Fruit fly (Drosophila melanogaster) whole organism, embryonic: Measurements from ENCODE around the gene tra.
A peak's percentile ranks its signal among the peaks of the same experiment; 100 is the strongest.

Source experiments
- B-H2 ChIP-seq: fragments of 200-800 bp; sonication (Bioruptor generic); optimal IDR thresholded peaks from 2 replicates; lab custom pipeline; 2018; ENCODE audit warnings: missing biosample characterization, mild to moderate bottlenecking, missing genetic modification characterization
- CG10267 ChIP-seq: fragments of 200-800 bp; sonication (Bioruptor generic); optimal IDR thresholded peaks from 2 replicates; lab custom pipeline; 2018; ENCODE audit warnings: missing biosample characterization, mild to moderate bottlenecking, missing genetic modification characterization, moderate library complexity
- CG12299 ChIP-seq: fragments of 200-800 bp; sonication (Bioruptor generic); optimal IDR thresholded peaks from 2 replicates; lab custom pipeline; 2018; ENCODE audit warnings: missing biosample characterization, mild to moderate bottlenecking, missing genetic modification characterization
- CG1233 ChIP-seq: fragments of 200-800 bp; sonication (Bioruptor generic); optimal IDR thresholded peaks from 4 replicates; lab custom pipeline; 2018; ENCODE audit warnings: missing biosample characterization, mild to moderate bottlenecking, missing genetic modification characterization
- CG13287 ChIP-seq: fragments of 200-800 bp; sonication (Bioruptor generic); IDR thresholded peaks from 2 replicates; pipeline ENCODE4 v1.3.6; 2022; ENCODE audit warnings: missing biosample characterization, missing genetic modification characterization; ENCODE audit not compliant: partially characterized antibody
- CG14441 ChIP-seq: fragments of 200-800 bp; sonication (Bioruptor generic); IDR thresholded peaks from 2 replicates; pipeline ENCODE4 v1.3.6; 2022; ENCODE audit warnings: missing biosample characterization, missing genetic modification characterization
- CG14860 ChIP-seq: fragments of 200-800 bp; sonication (Bioruptor generic); IDR thresholded peaks from 3 replicates; pipeline ENCODE4 v1.3.6; 2022; ENCODE audit warnings: missing biosample characterization, missing genetic modification characterization; ENCODE audit not compliant: partially characterized antibody
- CG1603 ChIP-seq: fragments of 200-800 bp; sonication (Bioruptor generic); optimal IDR thresholded peaks from 2 replicates; lab custom pipeline; 2019; ENCODE audit warnings: missing biosample characterization, mild to moderate bottlenecking, missing genetic modification characterization, moderate library complexity
- CG1647 ChIP-seq: fragments of 200-800 bp; sonication (Bioruptor generic); optimal IDR thresholded peaks from 3 replicates; lab custom pipeline; 2016; ENCODE audit warnings: missing biosample characterization, missing genetic modification characterization
- CG17912 ChIP-seq: fragments of 200-800 bp; sonication (Bioruptor generic); optimal IDR thresholded peaks from 2 replicates; lab custom pipeline; 2018; ENCODE audit warnings: missing biosample characterization, mild to moderate bottlenecking, missing genetic modification characterization
- CG2678 ChIP-seq: fragments of 200-800 bp; sonication (Bioruptor generic); optimal IDR thresholded peaks from 3 replicates; lab custom pipeline; 2019; ENCODE audit warnings: missing biosample characterization, mild to moderate bottlenecking, missing genetic modification characterization, moderate library complexity
- CG3065 ChIP-seq: fragments of 200-800 bp; sonication (Bioruptor generic); optimal IDR thresholded peaks from 2 replicates; lab custom pipeline; 2016; ENCODE audit warnings: missing biosample characterization, missing genetic modification characterization
- CG31224 ChIP-seq: fragments of 200-800 bp; sonication (Bioruptor generic); IDR thresholded peaks from 2 replicates; pipeline ENCODE4 v1.3.6; 2022; ENCODE audit warnings: missing biosample characterization, missing genetic modification characterization
- CG31441 ChIP-seq: fragments of 200-800 bp; sonication (Bioruptor generic); IDR thresholded peaks from 2 replicates; pipeline ENCODE4 v1.3.6; 2022; ENCODE audit warnings: missing biosample characterization, missing genetic modification characterization
- CG34376 ChIP-seq: fragments of 200-800 bp; sonication (Bioruptor generic); optimal IDR thresholded peaks from 2 replicates; lab custom pipeline; 2018; ENCODE audit warnings: missing biosample characterization, mild to moderate bottlenecking, missing genetic modification characterization
- CG4360 ChIP-seq: fragments of 200-800 bp; sonication (Bioruptor generic); IDR thresholded peaks from 2 replicates; pipeline ENCODE4 v1.3.6; 2022; ENCODE audit warnings: missing biosample characterization, missing genetic modification characterization
- CG4820 ChIP-seq: fragments of 200-800 bp; sonication (Bioruptor generic); optimal IDR thresholded peaks from 3 replicates; lab custom pipeline; 2016; ENCODE audit warnings: missing biosample characterization, missing genetic modification characterization
- CG5180 ChIP-seq: fragments of 200-800 bp; sonication (Bioruptor generic); optimal IDR thresholded peaks from 3 replicates; lab custom pipeline; 2017; ENCODE audit warnings: missing biosample characterization, missing genetic modification characterization, mild to moderate bottlenecking, moderate library complexity, missing genetic modification reagents
- CG8290 ChIP-seq, 3 experiments: fragments of 200-800 bp; sonication (Bioruptor generic); optimal IDR thresholded peaks; 2 replicates each; lab custom pipeline; 2016 to 2019; ENCODE audit warnings: missing biosample characterization in 3 of 3, missing genetic modification characterization in 3 of 3, mild to moderate bottlenecking in 2 of 3, moderate library complexity in 1 of 3
- CG8924 ChIP-seq: fragments of 200-800 bp; optimal IDR thresholded peaks from 3 replicates; lab custom pipeline; 2019; ENCODE audit warnings: missing biosample characterization, mild to moderate bottlenecking, missing genetic modification characterization, moderate library complexity
- CTCF ChIP-seq: fragments of 200-800 bp; sonication (Bioruptor generic); optimal IDR thresholded peaks from 2 replicates; lab custom pipeline; 2017; ENCODE audit warnings: missing biosample characterization, mild to moderate bottlenecking, missing genetic modification characterization, moderate library complexity
- CoRest ChIP-seq: fragments of 200-800 bp; sonication (Bioruptor generic); optimal IDR thresholded peaks from 3 replicates; lab custom pipeline; 2018; ENCODE audit warnings: missing biosample characterization, mild to moderate bottlenecking, missing genetic modification characterization, moderate library complexity
- Dek ChIP-seq: fragments of 200-800 bp; sonication (Bioruptor generic); optimal IDR thresholded peaks from 3 replicates; lab custom pipeline; 2019; ENCODE audit warnings: missing biosample characterization, mild to moderate bottlenecking, missing genetic modification characterization, moderate library complexity
- Dip2 ChIP-seq: fragments of 200-800 bp; sonication (Bioruptor generic); IDR thresholded peaks from 2 replicates; pipeline ENCODE4 v1.3.6; 2022; ENCODE audit warnings: missing biosample characterization, missing genetic modification characterization
- Med ChIP-seq: fragments of 200-800 bp; sonication (Bioruptor generic); peaks from one replicate; lab custom pipeline; 2016; ENCODE audit warnings: missing biosample characterization, missing genetic modification characterization, mild to moderate bottlenecking, inconsistent platforms, moderate library complexity
- Nf-YC ChIP-seq: fragments of 200-800 bp; optimal IDR thresholded peaks from 3 replicates; lab custom pipeline; 2019; ENCODE audit warnings: missing biosample characterization, mild to moderate bottlenecking, missing genetic modification characterization, moderate library complexity
- Side ChIP-seq: fragments of 200-800 bp; sonication (Bioruptor generic); optimal IDR thresholded peaks from 2 replicates; lab custom pipeline; 2016; ENCODE audit warnings: missing biosample characterization, missing genetic modification characterization
- Stat92E ChIP-seq, 3 experiments: fragments of >200 bp in 2 of 3; fragments of 200-800 bp in 1 of 3; sonication (Bioruptor generic) in 1 of 3; optimal IDR thresholded peaks; 2 replicates each; lab custom pipeline; 2017 to 2019; ENCODE audit warnings: missing biosample characterization in 3 of 3, missing genetic modification characterization in 3 of 3, mild to moderate bottlenecking in 1 of 3, moderate library complexity in 1 of 3
- Tbp ChIP-seq: fragments of >200 bp; optimal IDR thresholded peaks from 2 replicates; lab custom pipeline; 2018; ENCODE audit warnings: missing biosample characterization, missing genetic modification characterization
- bbx ChIP-seq: fragments of 200-800 bp; sonication (Bioruptor generic); IDR thresholded peaks from 2 replicates; pipeline ENCODE4 v1.3.6; 2022; ENCODE audit warnings: missing biosample characterization, missing genetic modification characterization; ENCODE audit not compliant: partially characterized antibody
- chinmo ChIP-seq: fragments of 200-800 bp; sonication (Bioruptor generic); IDR thresholded peaks from 4 replicates; pipeline ENCODE4 v1.3.6; 2022; ENCODE audit warnings: missing biosample characterization, missing genetic modification characterization; ENCODE audit not compliant: partially characterized antibody
- dm ChIP-seq: fragments of 200-800 bp; sonication (Bioruptor generic); optimal IDR thresholded peaks from 3 replicates; lab custom pipeline; 2016; ENCODE audit warnings: missing biosample characterization, missing genetic modification characterization
- dysf ChIP-seq: fragments of 200-800 bp; sonication (Bioruptor generic); IDR thresholded peaks from 3 replicates; pipeline ENCODE4 v1.3.6; 2022; ENCODE audit warnings: missing biosample characterization, missing genetic modification characterization
- esg ChIP-seq: fragments of 200-800 bp; sonication (Bioruptor generic); conservative IDR thresholded peaks from 2 replicates; pipeline ENCODE4 v1.3.6; 2022; ENCODE audit warnings: missing biosample characterization, missing genetic modification characterization
- fd102C ChIP-seq: fragments of 200-800 bp; sonication (Bioruptor generic); optimal IDR thresholded peaks from 2 replicates; lab custom pipeline; 2018; ENCODE audit warnings: missing biosample characterization, mild to moderate bottlenecking, missing genetic modification characterization, moderate library complexity
- gem ChIP-seq: fragments of 200-800 bp; sonication (Bioruptor generic); optimal IDR thresholded peaks from 2 replicates; lab custom pipeline; 2019; ENCODE audit warnings: missing biosample characterization, mild to moderate bottlenecking, missing genetic modification characterization, moderate library complexity
- hb ChIP-seq: fragments of 200-800 bp; sonication (Bioruptor generic); IDR thresholded peaks from 3 replicates; pipeline ENCODE4 v1.3.6; 2022; ENCODE audit warnings: missing biosample characterization, missing genetic modification characterization; ENCODE audit not compliant: partially characterized antibody
- hth ChIP-seq: fragments of >200 bp; optimal IDR thresholded peaks from 2 replicates; lab custom pipeline; 2017; ENCODE audit warnings: inconsistent platforms
- ken ChIP-seq: fragments of 200-800 bp; sonication (Bioruptor generic); IDR thresholded peaks from 3 replicates; pipeline ENCODE4 v1.3.6; 2022; ENCODE audit warnings: missing biosample characterization, missing genetic modification characterization
- kni ChIP-seq: fragments of 200-800 bp; sonication (Bioruptor generic); optimal IDR thresholded peaks from 3 replicates; lab custom pipeline; 2017; ENCODE audit warnings: mild to moderate bottlenecking, missing biosample characterization, missing genetic modification reagents, missing genetic modification characterization
- lilli ChIP-seq: fragments of 200-800 bp; sonication (Bioruptor generic); optimal IDR thresholded peaks from 3 replicates; lab custom pipeline; 2016; ENCODE audit warnings: missing biosample characterization, missing genetic modification characterization
- lmd ChIP-seq: fragments of 200-800 bp; sonication (Bioruptor generic); IDR thresholded peaks from 2 replicates; pipeline ENCODE4 v1.3.6; 2022; ENCODE audit warnings: missing biosample characterization, missing genetic modification characterization
- psq ChIP-seq: fragments of 200-800 bp; sonication (Bioruptor generic); optimal IDR thresholded peaks from 2 replicates; lab custom pipeline; 2017; ENCODE audit warnings: missing biosample characterization, missing genetic modification characterization
- ro ChIP-seq: fragments of 200-800 bp; sonication (Bioruptor generic); IDR thresholded peaks from 2 replicates; pipeline ENCODE4 v1.3.6; 2022; ENCODE audit warnings: missing biosample characterization, missing genetic modification characterization
- sc ChIP-seq, 3 experiments: fragments of >200 bp in 2 of 3; fragments of 200-800 bp in 1 of 3; sonication (Bioruptor generic) in 1 of 3; optimal IDR thresholded peaks; 2 replicates in 2 of 3; 3 replicates in 1 of 3; lab custom pipeline; 2017; ENCODE audit warnings: mild to moderate bottlenecking in 1 of 3, missing biosample characterization in 1 of 3, missing genetic modification characterization in 1 of 3, missing genetic modification reagents in 1 of 3
- sd ChIP-seq: fragments of 200-800 bp; sonication (Bioruptor generic); optimal IDR thresholded peaks from 3 replicates; lab custom pipeline; 2018; ENCODE audit warnings: missing biosample characterization, mild to moderate bottlenecking, missing genetic modification characterization, moderate library complexity
- sens ChIP-seq: fragments of 200-800 bp; sonication (Bioruptor generic); peaks from one replicate; lab custom pipeline; 2016; ENCODE audit warnings: missing biosample characterization, missing genetic modification characterization
- sob ChIP-seq: fragments of 200-800 bp; sonication (Bioruptor generic); IDR thresholded peaks from 2 replicates; pipeline ENCODE4 v1.3.6; 2022; ENCODE audit warnings: missing biosample characterization, missing genetic modification characterization
- unc-4 ChIP-seq: fragments of 200-800 bp; sonication (Bioruptor generic); IDR thresholded peaks from 2 replicates; pipeline ENCODE4 v1.3.6; 2022; ENCODE audit warnings: missing biosample characterization, missing genetic modification characterization; ENCODE audit not compliant: partially characterized antibody

Gene tra

DNA sequence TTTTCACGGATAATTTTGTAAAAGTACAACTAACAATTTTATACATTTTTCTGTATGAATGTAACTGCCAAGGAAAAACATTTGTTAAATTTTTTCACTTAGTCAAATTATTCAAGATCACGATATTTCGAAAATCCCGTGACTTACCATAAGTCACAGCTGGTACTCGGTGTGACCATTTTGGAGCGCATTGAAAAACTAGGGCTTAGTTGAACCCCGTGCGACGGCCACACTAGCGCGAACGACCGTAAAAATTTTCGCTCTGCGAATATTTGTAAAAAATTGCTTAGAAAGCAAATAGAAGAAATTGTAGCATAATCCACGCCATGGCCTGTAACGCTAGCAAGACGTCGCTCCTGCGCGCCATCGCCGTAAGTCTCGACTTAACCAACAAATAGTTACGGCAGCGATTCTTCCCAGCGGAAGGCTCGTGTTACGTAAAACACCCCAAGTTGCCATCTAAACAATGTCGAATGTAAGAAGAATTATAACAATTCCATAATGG, 6.7 kb downstream of the tra start, which contains the start of gene UQCR-C2 (continued):
- TF ChIP-seq B-H2, result peak; percentile 71
- TF ChIP-seq unc-4 (GFP tag; lab: Robert Waterston, UW), result peak; percentile 38; the same call in 1 of the 2 replicates
- no peak for TF ChIP-seq CG3065 (GFP tag; lab: Kevin White, UChicago)
- TF ChIP-seq Dek (tag; lab: Kevin White, UChicago), result peak; percentile 50
- no peak for TF ChIP-seq hth (lab: Kevin White, UChicago)
- TF ChIP-seq sob (GFP tag; lab: Robert Waterston, UW), result no peak
- no peak for TF ChIP-seq CG31224
- TF ChIP-seq Side (GFP tag; lab: Kevin White, UChicago), result peak; percentile 1
- no peak for TF ChIP-seq sc (optimal IDR thresholded peaks at IDR 0.05; lab: Kevin White, UChicago)
- no peak for TF ChIP-seq sc (GFP tag; optimal IDR thresholded peaks at IDR 0.05; lab: Kevin White, UChicago)
- no peak for TF ChIP-seq dm (GFP tag; lab: Kevin White, UChicago)
- TF ChIP-seq CG5180 (GFP tag; lab: Kevin White, UChicago), result no peak
- no peak for TF ChIP-seq esg
- TF ChIP-seq Nf-YC (tag; lab: Kevin White, UChicago), result peak; percentile 29
- peak; percentile 61 for TF ChIP-seq sens (GFP tag; lab: Kevin White, UChicago)
- TF ChIP-seq CG14441 (GFP tag; lab: Robert Waterston, UW), result no peak
- peak; percentile 17 for TF ChIP-seq CG2678
- TF ChIP-seq kni (GFP tag; lab: Kevin White, UChicago), result no peak
- peak; percentile 96 for TF ChIP-seq CG31441 (GFP tag; lab: Robert Waterston, UW)
- no peak for TF ChIP-seq CG12299 (tag; lab: Kevin White, UChicago)
- no peak for TF ChIP-seq dysf (GFP tag; lab: Robert Waterston, UW)
- no peak for TF ChIP-seq hb (GFP tag; lab: Robert Waterston, UW)
- TF ChIP-seq CG4360, result no peak
- TF ChIP-seq chinmo (GFP tag; lab: Robert Waterston, UW), result 0 out of 4 replicates have a peak, but pooled peaks have one; percentile 28
- TF ChIP-seq lilli (GFP tag; lab: Kevin White, UChicago), result peak; percentile 19
- peak; percentile 44 for TF ChIP-seq CG34376 (GFP tag; lab: Kevin White, UChicago)
- TF ChIP-seq CG14860 (GFP tag; lab: Robert Waterston, UW), result no peak
- no peak for TF ChIP-seq Tbp (GFP tag; lab: Kevin White, UChicago)
- TF ChIP-seq CG17912 (GFP tag; lab: Kevin White, UChicago), result peak; percentile 55
- TF ChIP-seq CG1603 (tag; lab: Kevin White, UChicago), result peak; percentile 79
- TF ChIP-seq CG1647 (GFP tag; lab: Kevin White, UChicago), result no peak
- TF ChIP-seq CTCF (GFP tag; lab: Kevin White, UChicago), result peak; percentile 25
- no peak for TF ChIP-seq Dip2 (GFP tag; lab: Robert Waterston, UW)
- peak; percentile 36 for TF ChIP-seq CG8924 (tag; lab: Kevin White, UChicago)
- no peak for TF ChIP-seq fd102C (GFP tag; lab: Kevin White, UChicago)
- no peak for TF ChIP-seq ro (GFP tag; lab: Robert Waterston, UW)
- TF ChIP-seq gem (tag; lab: Kevin White, UChicago), result no peak
- TF ChIP-seq sd (tag; lab: Kevin White, UChicago), result peak; percentile 63
- peak; percentile 44 for TF ChIP-seq CG8290 (GFP tag; optimal IDR thresholded peaks at IDR 0.05; lab: Kevin White, UChicago)
- TF ChIP-seq CG8290 (tag; optimal IDR thresholded peaks at IDR 0.05; lab: Kevin White, UChicago), result peak in 1 of 2 experiments; percentile 61
- TF ChIP-seq CG4820 (GFP tag; lab: Kevin White, UChicago), result no peak
- peak; percentile 40 for TF ChIP-seq CoRest (tag; lab: Kevin White, UChicago)
- TF ChIP-seq psq (GFP tag; lab: Kevin White, UChicago), result no peak
- peak; percentile 84 for TF ChIP-seq Med
- TF ChIP-seq CG1233, result no peak
- 0 out of 2 replicates have a peak, but pooled peaks have one; percentile 6 for TF ChIP-seq lmd
- TF ChIP-seq CG10267 (tag; lab: Kevin White, UChicago), result peak; percentile 55
- peak; percentile 38 for TF ChIP-seq bbx (GFP tag; lab: Robert Waterston, UW)
- peak in 1 of 3 experiments; percentile 52 for TF ChIP-seq Stat92E (GFP tag; optimal IDR thresholded peaks at IDR 0.05; lab: Kevin White, UChicago)
- TF ChIP-seq ken (GFP tag; lab: Robert Waterston, UW), result no peak
- TF ChIP-seq CG13287 (GFP tag; lab: Robert Waterston, UW), result peak; percentile 19; the same call in 1 of the 2 replicates
